Worm (Caenorhabditis elegans) whole organism, L1 larva: ENCODE measurements around the gene C01C10.2.

Experiments used
- C04F5.9 ChIP-seq: sonication (generic microtip); optimal IDR thresholded peaks from 2 replicates; lab custom pipeline; 2016; ENCODE audit warnings: missing genetic modification characterization, missing compliant biosample characterization
- Y116A8C.19 ChIP-seq: sonication (generic microtip); optimal IDR thresholded peaks from 2 replicates; lab custom pipeline; 2016; ENCODE audit warnings: missing compliant biosample characterization, missing genetic modification characterization, borderline replicate concordance
- alr-1 ChIP-seq: fragments of 200-800 bp; sonication (Bioruptor generic); optimal IDR thresholded peaks from 2 replicates; lab custom pipeline; 2018; ENCODE audit warnings: borderline replicate concordance, mild to moderate bottlenecking, missing genetic modification characterization, missing compliant biosample characterization
- ceh-63 ChIP-seq: fragments of 200-800 bp; sonication (Bioruptor generic); optimal IDR thresholded peaks from 2 replicates; lab custom pipeline; 2018; ENCODE audit warnings: mild to moderate bottlenecking, missing genetic modification characterization, missing compliant biosample characterization
- ceh-88 ChIP-seq: fragments of 200-800 bp; sonication (Bioruptor generic); IDR thresholded peaks from 2 replicates; pipeline ENCODE4 v1.3.6; 2022; ENCODE audit warnings: missing genetic modification characterization, missing compliant biosample characterization
- dpl-1 ChIP-seq, 3 experiments: fragments of 150-350 bp in 2 of 3; sonication (generic microtip) in 1 of 3; optimal IDR thresholded peaks; 2 replicates each; lab custom pipeline; 2014 to 2017; ENCODE audit warnings: missing biosample characterization in 3 of 3, missing genetic modification characterization in 3 of 3, missing genetic modification reagents in 3 of 3
- dsc-1 ChIP-seq: sonication (generic microtip); optimal IDR thresholded peaks from 2 replicates; lab custom pipeline; 2016; ENCODE audit warnings: mild to moderate bottlenecking, missing genetic modification characterization, missing compliant biosample characterization
- egl-27 ChIP-seq, 2 experiments: fragments of 150-350 bp in 1 of 2; sonication (generic microtip); optimal IDR thresholded peaks; 3 replicates each; lab custom pipeline; 2017 to 2018; ENCODE audit warnings: missing biosample characterization in 2 of 2, missing genetic modification characterization in 2 of 2, missing genetic modification reagents in 2 of 2
- elt-2 ChIP-seq: sonication (generic microtip); optimal IDR thresholded peaks from 2 replicates; lab custom pipeline; 2016; ENCODE audit warnings: missing genetic modification characterization, mild to moderate bottlenecking, inconsistent platforms, missing compliant biosample characterization, missing genetic modification reagents
- fkh-4 ChIP-seq: sonication (generic microtip); optimal IDR thresholded peaks from 2 replicates; lab custom pipeline; 2016; ENCODE audit warnings: missing compliant biosample characterization, missing genetic modification characterization, borderline replicate concordance
- fkh-8 ChIP-seq: sonication (generic microtip); optimal IDR thresholded peaks from 2 replicates; lab custom pipeline; 2016; ENCODE audit warnings: mild to moderate bottlenecking, missing genetic modification characterization, missing compliant biosample characterization
- fos-1 ChIP-seq: fragments of 150-350 bp; optimal IDR thresholded peaks from 2 replicates; lab custom pipeline; 2014; ENCODE audit warnings: missing biosample characterization, missing genetic modification characterization
- grh-1 ChIP-seq: fragments of 200-800 bp; sonication (Bioruptor generic); IDR thresholded peaks from 2 replicates; pipeline ENCODE4 v1.3.6; 2022; ENCODE audit warnings: missing genetic modification reagents, missing genetic modification characterization, missing compliant biosample characterization
- hlh-17 ChIP-seq: fragments of 200-800 bp; sonication (Bioruptor generic); optimal IDR thresholded peaks from 2 replicates; lab custom pipeline; 2018; ENCODE audit warnings: missing genetic modification characterization, mild to moderate bottlenecking, missing compliant biosample characterization, moderate library complexity, borderline replicate concordance
- hlh-4 ChIP-seq: sonication (generic microtip); optimal IDR thresholded peaks from 2 replicates; lab custom pipeline; 2016; ENCODE audit warnings: mild to moderate bottlenecking, missing genetic modification characterization, missing compliant biosample characterization
- isw-1 ChIP-seq: fragments of 200-800 bp; sonication (Bioruptor generic); IDR thresholded peaks from 2 replicates; pipeline ENCODE4 v1.3.6; 2022; ENCODE audit warnings: missing genetic modification characterization, missing compliant biosample characterization
- jun-1 ChIP-seq: fragments of 150-350 bp; optimal IDR thresholded peaks from 2 replicates; lab custom pipeline; 2014; ENCODE audit warnings: missing biosample characterization, missing genetic modification reagents, missing genetic modification characterization
- lin-14 ChIP-seq: fragments of 200-800 bp; sonication (Bioruptor generic); optimal IDR thresholded peaks from 2 replicates; lab custom pipeline; 2018; ENCODE audit warnings: mild to moderate bottlenecking, missing genetic modification characterization, moderate library complexity, missing compliant biosample characterization
- lin-15B ChIP-seq: fragments of 150-350 bp; sonication (generic microtip); optimal IDR thresholded peaks from 3 replicates; lab custom pipeline; 2014; ENCODE audit warnings: missing biosample characterization, missing genetic modification characterization
- lsy-2 ChIP-seq, 2 experiments: fragments of 150-350 bp; optimal IDR thresholded peaks; 2 replicates each; lab custom pipeline; 2014; ENCODE audit warnings: missing biosample characterization in 2 of 2, missing genetic modification characterization in 2 of 2
- mab-9 ChIP-seq: fragments of 200-800 bp; sonication (Bioruptor generic); IDR thresholded peaks from 2 replicates; pipeline ENCODE4 v1.3.6; 2022; ENCODE audit warnings: missing genetic modification reagents, missing genetic modification characterization, missing compliant biosample characterization
- mep-1 ChIP-seq: fragments of 150-350 bp; optimal IDR thresholded peaks from 2 replicates; lab custom pipeline; 2014; ENCODE audit warnings: missing biosample characterization, missing genetic modification characterization
- nhr-11 ChIP-seq: fragments of 150-350 bp; optimal IDR thresholded peaks from 2 replicates; lab custom pipeline; 2014; ENCODE audit warnings: missing biosample characterization, missing genetic modification characterization
- nhr-20 ChIP-seq: sonication (generic microtip); optimal IDR thresholded peaks from 2 replicates; lab custom pipeline; 2016; ENCODE audit warnings: mild to moderate bottlenecking, missing genetic modification characterization, missing compliant biosample characterization
- nhr-237 ChIP-seq: fragments of 150-350 bp; optimal IDR thresholded peaks from 2 replicates; lab custom pipeline; 2014; ENCODE audit warnings: missing biosample characterization, missing genetic modification characterization
- nhr-47 ChIP-seq: sonication (generic microtip); optimal IDR thresholded peaks from 2 replicates; lab custom pipeline; 2016; ENCODE audit warnings: mild to moderate bottlenecking, missing genetic modification characterization, moderate library complexity, missing compliant biosample characterization
- nhr-71 ChIP-seq: sonication (generic microtip); optimal IDR thresholded peaks from 2 replicates; lab custom pipeline; 2016; ENCODE audit warnings: mild to moderate bottlenecking, missing genetic modification characterization, moderate library complexity, missing compliant biosample characterization
- pag-3 ChIP-seq: sonication (generic microtip); optimal IDR thresholded peaks from 2 replicates; lab custom pipeline; 2017; ENCODE audit warnings: missing genetic modification characterization, mild to moderate bottlenecking, missing compliant biosample characterization, antibody characterized with exemption, borderline replicate concordance; ENCODE audit not compliant: insufficient read depth
- rnt-1 ChIP-seq: sonication (generic microtip); optimal IDR thresholded peaks from 2 replicates; lab custom pipeline; 2016; ENCODE audit warnings: mild to moderate bottlenecking, missing genetic modification characterization, moderate library complexity, missing compliant biosample characterization
- skn-1 ChIP-seq: fragments of 150-350 bp; optimal IDR thresholded peaks from 2 replicates; lab custom pipeline; 2014; ENCODE audit warnings: missing biosample characterization, missing genetic modification characterization
- snu-23 ChIP-seq: sonication (generic microtip); optimal IDR thresholded peaks from 2 replicates; lab custom pipeline; 2016; ENCODE audit warnings: missing genetic modification characterization, missing compliant biosample characterization
- unc-62 ChIP-seq: fragments of 150-350 bp; optimal IDR thresholded peaks from 2 replicates; lab custom pipeline; 2014; ENCODE audit warnings: missing biosample characterization, missing genetic modification reagents, missing genetic modification characterization
- unc-98 ChIP-seq: fragments of 200-800 bp; sonication (Bioruptor generic); IDR thresholded peaks from 2 replicates; pipeline ENCODE4 v1.3.6; 2022; ENCODE audit warnings: missing genetic modification characterization, missing compliant biosample characterization
- xbp-1 ChIP-seq: sonication (generic microtip); optimal IDR thresholded peaks from 2 replicates; lab custom pipeline; 2016; ENCODE audit warnings: missing genetic modification characterization, missing compliant biosample characterization

Gene C01C10.2

ce11 chrX:7447340-7447739 lies 9.4 kb upstream of the C01C10.2 start:
- no peak for TF ChIP-seq C04F5.9
- no peak for TF ChIP-seq lin-15B
- no peak for TF ChIP-seq grh-1
- TF ChIP-seq egl-27 (tag; optimal IDR thresholded peaks at IDR 0.05; lab: Kevin White, UChicago), result no peak
- no peak for TF ChIP-seq ceh-88
- no peak for TF ChIP-seq isw-1 (GFP tag; lab: Robert Waterston, UW)
- TF ChIP-seq fkh-4, result peak; percentile 76
- TF ChIP-seq fkh-8 (tag; lab: Kevin White, UChicago), result peak; percentile 36
- TF ChIP-seq skn-1 (tag; lab: Kevin White, UChicago), result no peak
- TF ChIP-seq Y116A8C.19 (tag; lab: Kevin White, UChicago), result no peak
- peak; percentile 96 for TF ChIP-seq hlh-4 (tag; lab: Kevin White, UChicago)
- no peak for TF ChIP-seq unc-98 (GFP tag; lab: Robert Waterston, UW)
- no peak for TF ChIP-seq xbp-1 (tag; lab: Kevin White, UChicago)
- TF ChIP-seq mab-9 (GFP tag; lab: Robert Waterston, UW), result no peak
- peak; percentile 47 for TF ChIP-seq nhr-71 (tag; lab: Kevin White, UChicago)
- peak; percentile 90 for TF ChIP-seq dsc-1
- TF ChIP-seq unc-62 (GFP tag; lab: Kevin White, UChicago), result no peak
- no peak for TF ChIP-seq alr-1
- no peak for TF ChIP-seq nhr-11 (tag; lab: Kevin White, UChicago)

ce11 chrX:7446485-7446884 lies 8.6 kb upstream of the C01C10.2 start:
- peak; percentile 61 for TF ChIP-seq nhr-47 (tag; lab: Kevin White, UChicago)
- TF ChIP-seq jun-1 (tag; lab: Kevin White, UChicago), result no peak
- no peak for TF ChIP-seq skn-1 (tag; lab: Kevin White, UChicago)
- peak in 1 of 2 experiments; percentile 7 for TF ChIP-seq lsy-2 (tag; optimal IDR thresholded peaks at IDR 0.05; lab: Kevin White, UChicago)
- peak; percentile 27 for TF ChIP-seq nhr-20 (tag; lab: Kevin White, UChicago)
- TF ChIP-seq fkh-8 (tag; lab: Kevin White, UChicago), result peak; percentile 58
- TF ChIP-seq lin-14 (GFP tag; lab: Kevin White, UChicago), result peak; percentile 11
- peak; percentile 54 for TF ChIP-seq nhr-71 (tag; lab: Kevin White, UChicago)
- no peak for TF ChIP-seq mab-9 (GFP tag; lab: Robert Waterston, UW)

ce11 chrX:7445734-7446133 lies 7.8 kb upstream of the C01C10.2 start:
- no peak for TF ChIP-seq ceh-63 (GFP tag; lab: Kevin White, UChicago)
- TF ChIP-seq elt-2 (tag; lab: Kevin White, UChicago), result peak; percentile 51
- TF ChIP-seq nhr-237 (tag; lab: Kevin White, UChicago), result no peak
- TF ChIP-seq, all 84 proteins: peak for 1

ce11 chrX:7442477-7442876 lies 4.6 kb upstream of the C01C10.2 start, which contains the start of gene acl-12:
Gene acl-12 (minus strand): TSS chrX:7442577.
- TF ChIP-seq lin-14 (GFP tag; lab: Kevin White, UChicago) (peak; percentile 46), fos-1 (no peak), mep-1 (tag; lab: Kevin White, UChicago) (peak; percentile 1), snu-23 (GFP tag; lab: Kevin White, UChicago) (peak; percentile 28), jun-1 (tag; lab: Kevin White, UChicago) (no peak), rnt-1 (tag; lab: Kevin White, UChicago) (peak; percentile 32), pag-3 (tag; lab: Kevin White, UChicago) (no peak), dpl-1 (GFP tag; optimal IDR thresholded peaks at IDR 0.05; lab: Kevin White, UChicago) (no peak), hlh-17 (GFP tag; lab: Kevin White, UChicago) (no peak)
